Worm (Caenorhabditis elegans) whole organism, midembryonic: ENCODE data around the gene clec-33.

ENCODE experiments used
- flt-1 ChIP-seq: fragments of 200-800 bp; sonication (Bioruptor generic); IDR thresholded peaks from 2 replicates; pipeline ENCODE4 v1.3.6; 2022; ENCODE audit warnings: missing genetic modification characterization, missing compliant biosample characterization
- med-1 ChIP-seq: sonication (generic microtip); optimal IDR thresholded peaks from 2 replicates; lab custom pipeline; 2017; ENCODE audit warnings: missing genetic modification characterization, mild to moderate bottlenecking, missing compliant biosample characterization, antibody characterized with exemption, missing genetic modification reagents; ENCODE audit not compliant: insufficient read depth
- ztf-29 ChIP-seq: fragments of 200-800 bp; sonication (Bioruptor generic); IDR thresholded peaks from 2 replicates; pipeline ENCODE4 v1.3.6; 2022; ENCODE audit warnings: missing genetic modification reagents, missing genetic modification characterization, missing compliant biosample characterization

DNA sequence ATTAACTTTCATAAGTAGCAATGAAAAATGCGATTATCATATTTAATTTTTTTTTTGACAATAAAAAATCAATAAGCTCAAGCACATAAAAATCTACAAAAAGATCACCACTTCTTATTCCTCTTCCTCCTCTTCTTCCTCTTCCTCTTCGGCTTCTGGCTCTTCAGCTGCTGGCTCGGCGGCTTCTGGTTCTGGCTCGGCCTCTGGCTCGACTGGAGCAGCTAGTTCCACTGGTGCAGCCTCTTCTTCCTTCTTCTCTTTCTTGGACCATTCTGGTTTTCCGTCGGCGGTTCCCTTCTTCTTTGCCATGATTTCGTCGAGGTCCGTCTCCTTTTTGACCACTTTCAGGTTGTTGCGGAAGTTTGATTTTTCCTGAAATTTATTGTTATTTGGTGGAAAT, 36.0 kb downstream of the clec-33 start:
- TF ChIP-seq flt-1 (GFP tag; lab: Robert Waterston, UW) (no peak), med-1 (GFP tag; lab: Kevin White, UChicago) (no peak), ztf-29 (GFP tag; lab: Robert Waterston, UW) (no peak)
